Worm (Caenorhabditis elegans) whole organism, L1 larva: ENCODE measurements around the gene C15H11.10.

Experiments
- ceh-82 ChIP-seq, 3 experiments: fragments of 150-350 bp in 1 of 3; sonication (generic microtip) in 2 of 3; optimal IDR thresholded peaks; 2 replicates each; lab custom pipeline; 2014 to 2017; ENCODE audit warnings: missing biosample characterization in 3 of 3, missing genetic modification characterization in 3 of 3
- fkh-4 ChIP-seq: sonication (generic microtip); optimal IDR thresholded peaks from 2 replicates; lab custom pipeline; 2016; ENCODE audit warnings: missing compliant biosample characterization, missing genetic modification characterization, borderline replicate concordance
- irx-1 ChIP-seq: sonication (generic microtip); optimal IDR thresholded peaks from 2 replicates; lab custom pipeline; 2016; ENCODE audit warnings: missing genetic modification characterization, missing compliant biosample characterization
- lin-15B ChIP-seq: fragments of 150-350 bp; sonication (generic microtip); optimal IDR thresholded peaks from 3 replicates; lab custom pipeline; 2014; ENCODE audit warnings: missing biosample characterization, missing genetic modification characterization
- pqm-1 ChIP-seq: sonication (generic microtip); optimal IDR thresholded peaks from 3 replicates; lab custom pipeline; 2017; ENCODE audit warnings: missing biosample characterization, missing genetic modification characterization
- rnt-1 ChIP-seq: sonication (generic microtip); optimal IDR thresholded peaks from 2 replicates; lab custom pipeline; 2016; ENCODE audit warnings: mild to moderate bottlenecking, missing genetic modification characterization, moderate library complexity, missing compliant biosample characterization
- skn-1 ChIP-seq: fragments of 150-350 bp; optimal IDR thresholded peaks from 2 replicates; lab custom pipeline; 2014; ENCODE audit warnings: missing biosample characterization, missing genetic modification characterization
- unc-30 ChIP-seq: sonication (generic microtip); optimal IDR thresholded peaks from 2 replicates; lab custom pipeline; 2017; ENCODE audit warnings: missing biosample characterization, missing genetic modification characterization

- no peak for TF ChIP-seq fkh-4 (tag; lab: Kevin White, UChicago)
- TF ChIP-seq ceh-82 (tag; optimal IDR thresholded peaks at IDR 0.05; lab: Kevin White, UChicago) = no peak
- no peak for TF ChIP-seq pqm-1 (tag; lab: Kevin White, UChicago)
- no peak for TF ChIP-seq unc-30 (tag; lab: Kevin White, UChicago)
- TF ChIP-seq irx-1 = no peak
- no peak for TF ChIP-seq lin-15B (tag; lab: Kevin White, UChicago)
- no peak for TF ChIP-seq skn-1 (tag; lab: Kevin White, UChicago)
- TF ChIP-seq rnt-1 (tag; lab: Kevin White, UChicago) = no peak
Observed at ce11 chrV:14409905-14410304, 18.0 kb downstream of the C15H11.10 start.
